Worm (Caenorhabditis elegans) whole organism, L3 larva: Measurements from ENCODE around the gene nol-10.

Experiments
- ZK546.5 ChIP-seq: sonication (generic microtip); optimal IDR thresholded peaks from 2 replicates; lab custom pipeline; 2017; ENCODE audit warnings: missing biosample characterization, missing genetic modification characterization
- ama-1 ChIP-seq: fragments of 150-350 bp; optimal IDR thresholded peaks from 2 replicates; lab custom pipeline; 2018
- daf-12 ChIP-seq: fragments of 150-350 bp; optimal IDR thresholded peaks from 2 replicates; lab custom pipeline; 2014; ENCODE audit warnings: missing biosample characterization, missing genetic modification reagents, missing genetic modification characterization
- egl-27 ChIP-seq: sonication (generic microtip); optimal IDR thresholded peaks from 4 replicates; lab custom pipeline; 2017; ENCODE audit warnings: missing biosample characterization, missing genetic modification reagents, missing genetic modification characterization
- elt-2 ChIP-seq: sonication (generic microtip); optimal IDR thresholded peaks from 2 replicates; lab custom pipeline; 2016; ENCODE audit warnings: missing genetic modification reagents, mild to moderate bottlenecking, missing genetic modification characterization, missing compliant biosample characterization
- fkh-10 ChIP-seq: sonication (generic microtip); optimal IDR thresholded peaks from 2 replicates; lab custom pipeline; 2017; ENCODE audit warnings: missing biosample characterization, missing genetic modification reagents, missing genetic modification characterization
- fos-1 ChIP-seq: fragments of 150-350 bp; optimal IDR thresholded peaks from 2 replicates; lab custom pipeline; 2014; ENCODE audit warnings: missing biosample characterization, missing genetic modification characterization
- jun-1 ChIP-seq: fragments of 150-350 bp; optimal IDR thresholded peaks from 2 replicates; lab custom pipeline; 2014; ENCODE audit warnings: missing biosample characterization, missing genetic modification reagents, missing genetic modification characterization
- lin-15B ChIP-seq: fragments of 150-350 bp; optimal IDR thresholded peaks from 2 replicates; lab custom pipeline; 2014; ENCODE audit warnings: missing biosample characterization, missing genetic modification characterization
- lsy-12 ChIP-seq: sonication (generic microtip); optimal IDR thresholded peaks from 2 replicates; lab custom pipeline; 2016; ENCODE audit warnings: mild to moderate bottlenecking, missing genetic modification characterization, missing compliant biosample characterization
- nhr-11 ChIP-seq: fragments of 150-350 bp; optimal IDR thresholded peaks from 2 replicates; lab custom pipeline; 2014; ENCODE audit warnings: missing biosample characterization, missing genetic modification characterization
- snpc-4 ChIP-seq: fragments of 150-350 bp; optimal IDR thresholded peaks from 2 replicates; lab custom pipeline; 2014; ENCODE audit warnings: missing biosample characterization, missing genetic modification characterization
- unc-62 ChIP-seq: fragments of 150-350 bp; sonication (generic microtip); optimal IDR thresholded peaks from 4 replicates; lab custom pipeline; 2014; ENCODE audit warnings: missing biosample characterization, missing genetic modification reagents, missing genetic modification characterization
- ztf-4 ChIP-seq: fragments of 150-350 bp; optimal IDR thresholded peaks from 2 replicates; lab custom pipeline; 2014; ENCODE audit warnings: missing biosample characterization, missing genetic modification characterization

- TF ChIP-seq lin-15B (no peak), jun-1 (tag; lab: Kevin White, UChicago) (no peak), lsy-12 (tag; lab: Kevin White, UChicago) (no peak), fkh-10 (no peak), unc-62 (no peak), fos-1 (no peak), elt-2 (tag; lab: Kevin White, UChicago) (no peak), ztf-4 (tag; lab: Kevin White, UChicago) (no peak), snpc-4 (tag; lab: Kevin White, UChicago) (no peak), nhr-11 (tag; lab: Kevin White, UChicago) (no peak), ama-1 (lab: Kevin White, UChicago) (no peak), egl-27 (tag; lab: Kevin White, UChicago) (no peak), ZK546.5 (tag; lab: Kevin White, UChicago) (no peak), daf-12 (tag; lab: Kevin White, UChicago) (no peak)
These were observed 27.7 kb downstream of the nol-10 start for ce11 chrIV:7608111-7608510.
